Fruit fly (Drosophila melanogaster) whole organism, embryonic: ENCODE measurements around the gene CG13603.

ENCODE experiments used
- ATbp ChIP-seq: fragments of 200-800 bp; sonication (Bioruptor generic); optimal IDR thresholded peaks from 2 replicates; lab custom pipeline; 2017; ENCODE audit warnings: missing biosample characterization, mild to moderate bottlenecking, missing genetic modification characterization, missing genetic modification reagents
- Atf-2 ChIP-seq: fragments of 200-800 bp; sonication (Bioruptor generic); optimal IDR thresholded peaks from 2 replicates; lab custom pipeline; 2016; ENCODE audit warnings: missing biosample characterization, missing genetic modification characterization
- BEAF-32 ChIP-seq: fragments of 200-800 bp; sonication (Bioruptor generic); optimal IDR thresholded peaks from 3 replicates; lab custom pipeline; 2017; ENCODE audit warnings: missing biosample characterization, missing genetic modification characterization, mild to moderate bottlenecking, moderate library complexity, missing genetic modification reagents
- Bgb ChIP-seq: fragments of 200-800 bp; sonication (Bioruptor generic); IDR thresholded peaks from 2 replicates; pipeline ENCODE4 v1.3.6; 2022; ENCODE audit warnings: missing biosample characterization, missing genetic modification characterization; ENCODE audit not compliant: partially characterized antibody
- Blimp-1 ChIP-seq: fragments of 200-800 bp; sonication (Bioruptor generic); optimal IDR thresholded peaks from 3 replicates; lab custom pipeline; 2018; ENCODE audit warnings: missing biosample characterization, missing genetic modification characterization, mild to moderate bottlenecking, moderate library complexity, missing genetic modification reagents
- C15 ChIP-seq: fragments of 200-800 bp; sonication (Bioruptor generic); IDR thresholded peaks from 3 replicates; pipeline ENCODE4 v1.3.6; 2022; ENCODE audit warnings: missing biosample characterization, missing genetic modification characterization
- CG10321 ChIP-seq: fragments of 200-800 bp; sonication (Bioruptor generic); IDR thresholded peaks from 2 replicates; pipeline ENCODE4 v1.3.6; 2022; ENCODE audit warnings: missing biosample characterization, missing genetic modification characterization
- CG10979 ChIP-seq: fragments of 200-800 bp; sonication (Bioruptor generic); optimal IDR thresholded peaks from 2 replicates; lab custom pipeline; 2018; ENCODE audit warnings: missing biosample characterization, mild to moderate bottlenecking, missing genetic modification characterization, moderate library complexity
- CG11247 ChIP-seq: fragments of 200-800 bp; sonication (Bioruptor generic); IDR thresholded peaks from 2 replicates; pipeline ENCODE4 v1.3.6; 2022; ENCODE audit warnings: missing biosample characterization, missing genetic modification characterization
- CG11456 ChIP-seq: fragments of 200-800 bp; sonication (Bioruptor generic); IDR thresholded peaks from 3 replicates; pipeline ENCODE4 v1.3.6; 2022; ENCODE audit warnings: missing biosample characterization, missing genetic modification characterization
- CG13123 ChIP-seq: fragments of 200-800 bp; sonication (Bioruptor generic); optimal IDR thresholded peaks from 2 replicates; lab custom pipeline; 2016; ENCODE audit warnings: missing biosample characterization, missing genetic modification characterization
- CG15073 ChIP-seq: fragments of 200-800 bp; sonication (Bioruptor generic); optimal IDR thresholded peaks from 2 replicates; lab custom pipeline; 2016; ENCODE audit warnings: missing biosample characterization, missing genetic modification characterization
- CG17361 ChIP-seq: fragments of 200-800 bp; sonication (Bioruptor generic); IDR thresholded peaks from 3 replicates; pipeline ENCODE4 v1.3.6; 2022; ENCODE audit warnings: missing biosample characterization, missing genetic modification characterization
- CG31365 ChIP-seq: fragments of 200-800 bp; sonication (Bioruptor generic); optimal IDR thresholded peaks from 2 replicates; lab custom pipeline; 2018; ENCODE audit warnings: missing biosample characterization, mild to moderate bottlenecking, missing genetic modification characterization
- CG32767 ChIP-seq: fragments of 200-800 bp; sonication (Bioruptor generic); IDR thresholded peaks from 2 replicates; pipeline ENCODE4 v1.3.6; 2022; ENCODE audit warnings: missing biosample characterization, missing genetic modification characterization
- CG33213 ChIP-seq: fragments of 200-800 bp; sonication (Bioruptor generic); optimal IDR thresholded peaks from 3 replicates; lab custom pipeline; 2016; ENCODE audit warnings: missing biosample characterization, missing genetic modification characterization
- CG6791 ChIP-seq: fragments of 200-800 bp; sonication (Bioruptor generic); IDR thresholded peaks from 3 replicates; pipeline ENCODE4 v1.3.6; 2022; ENCODE audit warnings: missing biosample characterization, missing genetic modification characterization; ENCODE audit not compliant: partially characterized antibody
- CG6854 ChIP-seq: fragments of 200-800 bp; sonication (Bioruptor generic); optimal IDR thresholded peaks from 3 replicates; lab custom pipeline; 2017; ENCODE audit warnings: missing biosample characterization, mild to moderate bottlenecking, missing genetic modification characterization
- Doc2 ChIP-seq: fragments of 200-800 bp; sonication (Bioruptor generic); IDR thresholded peaks from 2 replicates; pipeline ENCODE4 v1.3.6; 2022; ENCODE audit warnings: missing biosample characterization, missing genetic modification characterization
- Dp ChIP-seq: fragments of 200-800 bp; sonication (Bioruptor generic); optimal IDR thresholded peaks from 2 replicates; lab custom pipeline; 2018; ENCODE audit warnings: missing biosample characterization, mild to moderate bottlenecking, missing genetic modification characterization, moderate library complexity
- HmgZ ChIP-seq: fragments of 200-800 bp; sonication (Bioruptor generic); optimal IDR thresholded peaks from 2 replicates; lab custom pipeline; 2018; ENCODE audit warnings: missing biosample characterization, mild to moderate bottlenecking, missing genetic modification characterization
- Hr39 ChIP-seq: fragments of >200 bp; optimal IDR thresholded peaks from 2 replicates; lab custom pipeline; 2017
- Hr51 ChIP-seq, 2 experiments: fragments of 200-800 bp; sonication (Bioruptor generic); optimal IDR thresholded peaks; 2 replicates in 1 of 2; 3 replicates in 1 of 2; lab custom pipeline; 2016 to 2018; ENCODE audit warnings: missing biosample characterization in 2 of 2, missing genetic modification characterization in 2 of 2, mild to moderate bottlenecking in 1 of 2, moderate library complexity in 1 of 2
- Hr78 ChIP-seq, 2 experiments: fragments of 200-800 bp in 1 of 2; fragments of >200 bp in 1 of 2; sonication (Bioruptor generic) in 1 of 2; optimal IDR thresholded peaks; 2 replicates each; lab custom pipeline; 2017 to 2019; ENCODE audit warnings: missing biosample characterization in 2 of 2, missing genetic modification characterization in 2 of 2, mild to moderate bottlenecking in 1 of 2, moderate library complexity in 1 of 2
- MTF-1 ChIP-seq: fragments of 200-800 bp; sonication (Bioruptor generic); optimal IDR thresholded peaks from 2 replicates; lab custom pipeline; 2018; ENCODE audit warnings: missing biosample characterization, mild to moderate bottlenecking, missing genetic modification characterization, borderline replicate concordance
- Mad ChIP-seq: fragments of 200-800 bp; sonication (Bioruptor generic); optimal IDR thresholded peaks from 2 replicates; lab custom pipeline; 2016; ENCODE audit warnings: missing biosample characterization, missing genetic modification characterization
- Med ChIP-seq: fragments of 200-800 bp; sonication (Bioruptor generic); peaks from one replicate; lab custom pipeline; 2016; ENCODE audit warnings: missing biosample characterization, missing genetic modification characterization, mild to moderate bottlenecking, inconsistent platforms, moderate library complexity
- NFAT ChIP-seq: fragments of 200-800 bp; sonication (Bioruptor generic); IDR thresholded peaks from 2 replicates; pipeline ENCODE4 v1.3.6; 2022; ENCODE audit warnings: missing biosample characterization, missing genetic modification characterization
- Nf-YA ChIP-seq: fragments of 200-800 bp; sonication (Bioruptor generic); IDR thresholded peaks from 2 replicates; pipeline ENCODE4 v1.3.6; 2022; ENCODE audit warnings: missing biosample characterization, missing genetic modification characterization
- ase ChIP-seq: fragments of 200-800 bp; sonication (Bioruptor generic); IDR thresholded peaks from 3 replicates; pipeline ENCODE4 v1.3.6; 2022; ENCODE audit warnings: missing biosample characterization, missing genetic modification characterization
- cas ChIP-seq: fragments of 200-800 bp; sonication (Bioruptor generic); IDR thresholded peaks from 2 replicates; pipeline ENCODE4 v1.3.6; 2022; ENCODE audit warnings: missing biosample characterization, missing genetic modification characterization
- cg ChIP-seq: fragments of 200-800 bp; sonication (Bioruptor generic); optimal IDR thresholded peaks from 3 replicates; lab custom pipeline; 2019; ENCODE audit warnings: missing biosample characterization, mild to moderate bottlenecking, missing genetic modification characterization, moderate library complexity
- chinmo ChIP-seq: fragments of 200-800 bp; sonication (Bioruptor generic); IDR thresholded peaks from 4 replicates; pipeline ENCODE4 v1.3.6; 2022; ENCODE audit warnings: missing biosample characterization, missing genetic modification characterization; ENCODE audit not compliant: partially characterized antibody
- chm ChIP-seq: fragments of 200-800 bp; sonication (Bioruptor generic); IDR thresholded peaks from 2 replicates; pipeline ENCODE4 v1.3.6; 2022; ENCODE audit warnings: missing biosample characterization, missing genetic modification characterization
- ci ChIP-seq: fragments of 200-800 bp; sonication (Bioruptor generic); IDR thresholded peaks from 3 replicates; pipeline ENCODE4 v1.3.6; 2022; ENCODE audit warnings: missing biosample characterization, missing genetic modification characterization
- crol ChIP-seq: fragments of 200-800 bp; sonication (Bioruptor generic); IDR thresholded peaks from 2 replicates; pipeline ENCODE4 v1.3.6; 2022; ENCODE audit warnings: missing biosample characterization, missing genetic modification characterization
- fd64A ChIP-seq: fragments of 200-800 bp; sonication (Bioruptor generic); optimal IDR thresholded peaks from 3 replicates; lab custom pipeline; 2018; ENCODE audit warnings: missing biosample characterization, mild to moderate bottlenecking, missing genetic modification characterization
- hb ChIP-seq: fragments of 200-800 bp; sonication (Bioruptor generic); IDR thresholded peaks from 3 replicates; pipeline ENCODE4 v1.3.6; 2022; ENCODE audit warnings: missing biosample characterization, missing genetic modification characterization; ENCODE audit not compliant: partially characterized antibody
- odd ChIP-seq: fragments of 200-800 bp; sonication (Bioruptor generic); optimal IDR thresholded peaks from 2 replicates; lab custom pipeline; 2017; ENCODE audit warnings: missing biosample characterization, mild to moderate bottlenecking, missing genetic modification characterization
- otp ChIP-seq: fragments of 200-800 bp; sonication (Bioruptor generic); IDR thresholded peaks from 3 replicates; pipeline ENCODE4, ENCODE4 v1.3.6; 2022; ENCODE audit warnings: missing biosample characterization, missing genetic modification characterization
- sens-2 ChIP-seq: fragments of 200-800 bp; sonication (Bioruptor generic); IDR thresholded peaks from 2 replicates; pipeline ENCODE4 v1.3.6; 2022; ENCODE audit warnings: missing biosample characterization, missing genetic modification characterization
- sob ChIP-seq: fragments of 200-800 bp; sonication (Bioruptor generic); IDR thresholded peaks from 2 replicates; pipeline ENCODE4 v1.3.6; 2022; ENCODE audit warnings: missing biosample characterization, missing genetic modification characterization
- tup ChIP-seq: fragments of 200-800 bp; sonication (Bioruptor generic); optimal IDR thresholded peaks from 2 replicates; lab custom pipeline; 2016; ENCODE audit warnings: missing biosample characterization, mild to moderate bottlenecking, missing genetic modification characterization, moderate library complexity
- unc-4 ChIP-seq: fragments of 200-800 bp; sonication (Bioruptor generic); IDR thresholded peaks from 2 replicates; pipeline ENCODE4 v1.3.6; 2022; ENCODE audit warnings: missing biosample characterization, missing genetic modification characterization; ENCODE audit not compliant: partially characterized antibody
- vvl ChIP-seq: fragments of 200-800 bp; sonication (Bioruptor generic); IDR thresholded peaks from 2 replicates; pipeline ENCODE4 v1.3.6; 2022; ENCODE audit warnings: missing biosample characterization, missing genetic modification characterization

CG13603 gene

dm6 chr3R:23981645-23982044 lies 4.7 kb downstream of the CG13603 start:
- TF ChIP-seq CG6791, result 0 out of 3 replicates have a peak, but pooled peaks have one; percentile 7
- TF ChIP-seq hb (GFP tag; lab: Robert Waterston, UW), result peak; percentile 21; the same call in 1 of the 3 replicates
- TF ChIP-seq CG32767, result no peak
- peak; percentile 42 for TF ChIP-seq Hr39

- TF ChIP-seq Doc2, result 0 out of 2 replicates have a peak, but pooled peaks have one; percentile 20
- TF ChIP-seq CG15073 (GFP tag; lab: Kevin White, UChicago), result no peak
- peak; percentile 62; the same call in 1 of the 3 replicates for TF ChIP-seq CG11456 (GFP tag; lab: Robert Waterston, UW)
- no peak for TF ChIP-seq otp (GFP tag; lab: Robert Waterston, UW)
- no peak for TF ChIP-seq CG13123 (GFP tag; lab: Kevin White, UChicago)
- TF ChIP-seq ase (GFP tag; lab: Robert Waterston, UW), result no peak
- TF ChIP-seq crol (GFP tag; lab: Robert Waterston, UW), result peak; percentile 68
- peak; percentile 56 for TF ChIP-seq Med (GFP tag; lab: Kevin White, UChicago)
- TF ChIP-seq cg (GFP tag; lab: Kevin White, UChicago), result no peak
- TF ChIP-seq chm, result no peak
- TF ChIP-seq CG10979 (tag; lab: Kevin White, UChicago), result no peak
- no peak for TF ChIP-seq cas (GFP tag; lab: Robert Waterston, UW)
- TF ChIP-seq CG6854 (GFP tag; lab: Kevin White, UChicago), result no peak
- TF ChIP-seq Mad (GFP tag; lab: Kevin White, UChicago), result no peak
- peak; percentile 56 for TF ChIP-seq CG10321
Observed at dm6 chr3R:23971764-23972163, 14.6 kb downstream of the CG13603 start.

- TF ChIP-seq vvl (GFP tag; lab: Robert Waterston, UW) (peak; percentile 33; the same call in 1 of the 2 replicates), Blimp-1 (peak; percentile 34), Hr78 (GFP tag; optimal IDR thresholded peaks at IDR 0.05; lab: Kevin White, UChicago) (peak in 1 of 2 experiments; percentile 43), HmgZ (tag; lab: Kevin White, UChicago) (no peak), MTF-1 (GFP tag; lab: Kevin White, UChicago) (peak; percentile 11), fd64A (GFP tag; lab: Kevin White, UChicago) (peak; percentile 11), sens-2 (no peak), CG31365 (tag; lab: Kevin White, UChicago) (peak; percentile 89), ci (GFP tag; lab: Robert Waterston, UW) (peak; percentile 51; the same call in 1 of the 3 replicates), CG10979 (tag; lab: Kevin White, UChicago) (no peak), crol (GFP tag; lab: Robert Waterston, UW) (peak; percentile 81), chinmo (GFP tag; lab: Robert Waterston, UW) (no peak), Dp (GFP tag; lab: Kevin White, UChicago) (no peak), ATbp (GFP tag; lab: Kevin White, UChicago) (peak; percentile 31), cg (GFP tag; lab: Kevin White, UChicago) (peak; percentile 60)
Observed at dm6 chr3R:23971208-23971607, 15.2 kb downstream of the CG13603 start.

DNA sequence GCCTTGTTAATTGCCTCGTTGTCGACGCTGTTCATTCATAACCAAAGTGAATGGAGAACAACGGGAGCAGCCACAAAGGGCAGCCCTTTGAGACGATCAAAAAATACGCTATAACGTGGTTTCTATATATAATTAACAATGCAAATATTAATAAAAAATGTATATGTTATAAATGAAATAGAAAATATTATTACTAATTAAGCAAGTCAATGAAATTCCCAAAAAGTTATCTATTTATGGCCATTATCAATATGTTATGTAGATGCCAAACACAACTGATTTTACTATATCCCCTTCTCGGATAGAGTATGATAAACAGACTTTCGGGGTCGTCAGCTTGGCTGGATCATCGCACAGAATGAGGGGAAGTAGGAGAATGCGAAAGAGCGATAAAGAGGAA lies 16.9 kb downstream of the CG13603 start:
- 0 out of 2 replicates have a peak, but pooled peaks have one; percentile 32 for TF ChIP-seq sob (GFP tag; lab: Robert Waterston, UW)
- no peak for TF ChIP-seq Atf-2 (GFP tag; lab: Kevin White, UChicago)
- no peak for TF ChIP-seq CG11247
- no peak for TF ChIP-seq CG33213 (GFP tag; lab: Kevin White, UChicago)
- no peak for TF ChIP-seq odd (GFP tag; lab: Kevin White, UChicago)
- TF ChIP-seq NFAT (GFP tag; lab: Robert Waterston, UW), result 0 out of 2 replicates have a peak, but pooled peaks have one; percentile 3
- no peak for TF ChIP-seq unc-4 (GFP tag; lab: Robert Waterston, UW)
- 0 out of 3 replicates have a peak, but pooled peaks have one; percentile 52 for TF ChIP-seq ci (GFP tag; lab: Robert Waterston, UW)
- peak in 1 of 2 experiments; percentile 71 for TF ChIP-seq Hr51 (GFP tag; optimal IDR thresholded peaks at IDR 0.05; lab: Kevin White, UChicago)
- no peak for TF ChIP-seq tup (GFP tag; lab: Kevin White, UChicago)
- TF ChIP-seq CG17361 (GFP tag; lab: Robert Waterston, UW), result peak; percentile 70; the same call in 2 of the 3 replicates
- no peak for TF ChIP-seq BEAF-32 (GFP tag; lab: Kevin White, UChicago)
- TF ChIP-seq Bgb (GFP tag; lab: Robert Waterston, UW), result no peak
- no peak for TF ChIP-seq CG31365 (tag; lab: Kevin White, UChicago)
- peak; percentile 65 for TF ChIP-seq Med (GFP tag; lab: Kevin White, UChicago)
- TF ChIP-seq Nf-YA (GFP tag; lab: Robert Waterston, UW), result peak; percentile 58
- 0 out of 3 replicates have a peak, but pooled peaks have one; percentile 32 for TF ChIP-seq C15 (GFP tag; lab: Robert Waterston, UW)
